Worm (Caenorhabditis elegans): ENCODE data around the gene Y26G10.1.

Gene Y26G10.1

DNA sequence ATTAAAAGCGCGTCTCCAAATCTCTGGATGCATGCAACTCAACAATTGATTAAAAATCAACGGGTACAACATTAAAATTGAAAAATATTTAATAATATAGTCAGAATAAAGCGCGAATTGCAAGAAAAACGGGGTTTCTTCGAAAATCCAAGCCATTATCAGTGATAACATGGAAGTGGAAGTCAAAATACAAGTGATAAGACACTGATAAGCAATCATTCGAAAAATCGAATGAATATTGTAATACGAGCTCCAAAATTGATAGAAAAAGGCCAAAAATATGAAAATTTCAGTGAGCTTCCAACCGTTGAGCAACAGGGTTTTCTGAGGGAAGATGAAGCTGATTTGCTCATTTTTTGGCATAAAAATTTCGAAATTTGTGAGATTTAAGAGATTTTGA, 1.4 kb downstream of the Y26G10.1 start:
- TF ChIP-seq blmp-1 (tag; optimal IDR thresholded peaks at IDR 0.05; ENCODE audit: insufficient read depth) (no peak), fos-1 (tag; optimal IDR thresholded peaks at IDR 0.05) (peak; percentile 25)

DNA sequence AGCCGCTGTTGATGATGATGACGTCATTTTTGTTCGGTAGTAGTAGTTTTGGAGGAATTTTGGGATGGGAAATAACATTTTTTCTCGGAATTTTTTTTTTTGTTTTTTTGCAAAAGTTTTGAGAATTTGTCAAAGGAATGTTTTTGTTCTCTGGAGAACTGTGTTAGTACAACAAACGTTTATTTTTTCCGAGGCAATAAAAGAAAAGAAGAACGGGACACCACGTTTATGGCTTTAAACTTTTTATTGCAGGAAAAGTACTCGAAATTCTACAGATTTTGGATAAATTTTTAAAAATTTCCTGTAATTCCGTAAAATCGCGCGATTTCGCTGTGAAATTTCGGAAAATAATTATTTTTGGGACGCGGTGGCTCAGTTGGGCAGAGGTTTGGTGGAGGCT, 4.8 kb downstream of the Y26G10.1 start, which contains the start of gene F59A1.13:
F59A1.13 (minus strand) TSS at position 101 of the 400 bp plus-strand sequence.
- no peak for TF ChIP-seq lin-13 (GFP tag; optimal IDR thresholded peaks at IDR 0.05)
- TF ChIP-seq ceh-82 (tag; optimal IDR thresholded peaks at IDR 0.05): no peak
- TF ChIP-seq nhr-25 (tag; optimal IDR thresholded peaks at IDR 0.05): no peak
- TF ChIP-seq nhr-10 (tag; optimal IDR thresholded peaks at IDR 0.05): no peak
- TF ChIP-seq dmd-4 (tag; optimal IDR thresholded peaks at IDR 0.05): no peak
- no peak for TF ChIP-seq nhr-21 (tag; optimal IDR thresholded peaks at IDR 0.05)
- TF ChIP-seq ztf-1 (GFP tag; conservative IDR thresholded peaks at IDR 0.05): no peak
- TF ChIP-seq sma-3 (GFP tag; optimal IDR thresholded peaks at IDR 0.05): no peak

DNA sequence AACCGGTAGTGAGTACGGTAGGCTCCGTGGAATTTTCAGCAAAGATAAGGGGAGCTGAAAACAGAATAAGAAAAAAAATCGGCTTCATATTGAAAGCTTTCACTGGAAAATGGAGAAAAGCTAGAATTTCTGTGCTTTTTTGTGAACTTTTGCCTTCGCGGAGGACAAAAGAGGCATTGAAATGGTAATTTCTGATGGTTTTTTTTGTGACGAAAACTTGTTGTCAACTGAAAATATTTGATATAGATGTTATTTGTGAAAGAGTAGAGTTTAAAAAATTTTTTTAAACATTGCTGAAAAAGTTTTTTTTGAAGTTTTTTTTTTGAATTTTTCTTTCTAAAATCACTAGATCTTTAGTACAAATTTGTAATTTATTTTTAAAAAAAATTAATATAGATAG, 8.8 kb downstream of the Y26G10.1 start, which contains the start of gene F59A1.18:
F59A1.18 (minus strand) TSS at position 101 of the 400 bp plus-strand sequence.
- TF ChIP-seq nhr-77 (tag; optimal IDR thresholded peaks at IDR 0.05): no peak
- TF ChIP-seq lin-11 (tag; optimal IDR thresholded peaks at IDR 0.05): no peak
- TF ChIP-seq gmeb-1 (tag; optimal IDR thresholded peaks at IDR 0.05): no peak
- TF ChIP-seq unc-55 (GFP tag; optimal IDR thresholded peaks at IDR 0.05): no peak
- TF ChIP-seq nhr-10 (tag; optimal IDR thresholded peaks at IDR 0.05): no peak
- no peak for TF ChIP-seq sma-3 (GFP tag; optimal IDR thresholded peaks at IDR 0.05)
- TF ChIP-seq Y55F3AM.14 (GFP tag; optimal IDR thresholded peaks at IDR 0.05): no peak
- TF ChIP-seq fos-1 (tag; optimal IDR thresholded peaks at IDR 0.05): no peak
- no peak for TF ChIP-seq nhr-237 (tag; optimal IDR thresholded peaks at IDR 0.05)

DNA sequence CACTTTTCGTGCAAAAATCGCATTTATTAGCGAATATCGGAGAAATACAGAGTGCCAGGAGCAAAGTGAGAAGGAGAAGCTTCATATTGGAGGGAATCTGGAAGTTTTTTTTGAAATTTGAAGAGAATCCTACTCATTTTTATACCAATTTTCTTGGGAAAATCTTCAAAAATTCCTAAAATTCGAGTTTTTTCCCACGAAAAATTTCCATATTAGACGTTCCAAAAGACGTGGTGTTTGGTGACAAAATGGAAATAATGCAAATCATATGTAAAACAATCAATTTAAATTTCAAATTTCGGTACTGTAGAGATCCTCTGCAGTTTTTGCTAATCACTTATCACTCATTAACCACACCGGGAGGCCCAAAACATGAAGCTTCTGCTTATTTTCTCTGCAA, 10.8 kb downstream of the Y26G10.1 start, which contains the start of the genes F59A1.16 and F59A1.6:
F59A1.16 (minus strand) TSS at position 101 of the 400 bp plus-strand sequence.
F59A1.6 (plus strand) TSS at position 285 of the 400 bp plus-strand sequence.
- TF ChIP-seq nhr-25 (tag; optimal IDR thresholded peaks at IDR 0.05): no peak
- no peak for TF ChIP-seq nhr-21 (tag; optimal IDR thresholded peaks at IDR 0.05)
- no peak for TF ChIP-seq mbf-1 (tag; optimal IDR thresholded peaks at IDR 0.05)
- TF ChIP-seq nhr-12 (tag; optimal IDR thresholded peaks at IDR 0.05): no peak
- no peak for TF ChIP-seq aly-2 (tag; optimal IDR thresholded peaks at IDR 0.05)
- no peak for TF ChIP-seq zag-1 (tag; optimal IDR thresholded peaks at IDR 0.05)
- TF ChIP-seq sma-3 (GFP tag; optimal IDR thresholded peaks at IDR 0.05): no peak
- no peak for TF ChIP-seq nhr-77 (tag; optimal IDR thresholded peaks at IDR 0.05)
- no peak for TF ChIP-seq ceh-82 (tag; optimal IDR thresholded peaks at IDR 0.05)
- no peak for TF ChIP-seq skn-1 (tag; optimal IDR thresholded peaks at IDR 0.05)
- TF ChIP-seq unc-39 (tag; optimal IDR thresholded peaks at IDR 0.05): no peak
- no peak for TF ChIP-seq ztf-11 (tag; optimal IDR thresholded peaks at IDR 0.05)
- no peak for TF ChIP-seq nhr-11 (tag; optimal IDR thresholded peaks at IDR 0.05)
- no peak for TF ChIP-seq R02D3.7 (tag; optimal IDR thresholded peaks at IDR 0.05)
- TF ChIP-seq unc-55 (GFP tag; optimal IDR thresholded peaks at IDR 0.05): no peak
- no peak for TF ChIP-seq nhr-129 (tag; optimal IDR thresholded peaks at IDR 0.05)
- no peak for TF ChIP-seq ceh-16 (tag; optimal IDR thresholded peaks at IDR 0.05)
- TF ChIP-seq lin-39 (tag; optimal IDR thresholded peaks at IDR 0.05): no peak
- TF ChIP-seq lsy-2 (tag; optimal IDR thresholded peaks at IDR 0.05): no peak

- TF ChIP-seq ztf-4 (tag; optimal IDR thresholded peaks at IDR 0.05) (no peak), nhr-25 (tag; optimal IDR thresholded peaks at IDR 0.05) (no peak), F13H6.1 (tag; optimal IDR thresholded peaks at IDR 0.05) (no peak), Y55F3AM.14 (GFP tag; optimal IDR thresholded peaks at IDR 0.05) (no peak), ceh-16 (tag; optimal IDR thresholded peaks at IDR 0.05) (no peak), mbf-1 (tag; optimal IDR thresholded peaks at IDR 0.05) (no peak), R02D3.7 (tag; optimal IDR thresholded peaks at IDR 0.05) (no peak), nhr-10 (tag; optimal IDR thresholded peaks at IDR 0.05) (no peak), nhr-11 (tag; optimal IDR thresholded peaks at IDR 0.05) (no peak), nhr-12 (tag; optimal IDR thresholded peaks at IDR 0.05) (no peak), nhr-21 (tag; optimal IDR thresholded peaks at IDR 0.05) (no peak), aly-2 (tag; optimal IDR thresholded peaks at IDR 0.05) (no peak), nhr-23 (tag; optimal IDR thresholded peaks at IDR 0.05) (no peak), unc-62 (GFP tag; optimal IDR thresholded peaks at IDR 0.05) (no peak), unc-39 (tag; optimal IDR thresholded peaks at IDR 0.05) (no peak)
Measured at ce11 chrV:17683763-17684162, 11.9 kb downstream of the Y26G10.1 start, which contains the start of gene F59A1.15. TSS of gene F59A1.15 (minus strand) at chrV:17683863.
